Fruit fly (Drosophila melanogaster): ENCODE measurements around the gene Osi14.

- TF ChIP-seq fd85E (GFP tag; optimal IDR thresholded peaks at IDR 0.05) = no peak
- TF ChIP-seq CG11902 (GFP tag; optimal IDR thresholded peaks at IDR 0.05) = no peak
Measured at dm6 chr3R:6294046-6294445, 4.9 kb upstream of the Osi14 start.

Measured in whole organism, prepupa.